Worm (Caenorhabditis elegans) whole organism, L3 larva: ENCODE measurements around the gene F17E9.4.

Experiments
- aly-2 ChIP-seq: fragments of 150-350 bp; optimal IDR thresholded peaks from 2 replicates; lab custom pipeline; 2014; ENCODE audit warnings: missing biosample characterization, missing genetic modification characterization
- fkh-10 ChIP-seq: sonication (generic microtip); optimal IDR thresholded peaks from 2 replicates; lab custom pipeline; 2017; ENCODE audit warnings: missing biosample characterization, missing genetic modification reagents, missing genetic modification characterization
- lin-39 ChIP-seq: fragments of 150-350 bp; optimal IDR thresholded peaks from 2 replicates; lab custom pipeline; 2018; ENCODE audit warnings: missing biosample characterization, missing genetic modification reagents, missing genetic modification characterization
- nfya-1 ChIP-seq: sonication (generic microtip); optimal IDR thresholded peaks from 2 replicates; lab custom pipeline; 2017; ENCODE audit warnings: missing genetic modification characterization, mild to moderate bottlenecking, missing compliant biosample characterization, antibody characterized with exemption, moderate library complexity; ENCODE audit not compliant: insufficient read depth
- snpc-4 ChIP-seq: fragments of 150-350 bp; optimal IDR thresholded peaks from 2 replicates; lab custom pipeline; 2014; ENCODE audit warnings: missing biosample characterization, missing genetic modification characterization

- no peak for TF ChIP-seq lin-39 (tag; lab: Kevin White, UChicago)
- TF ChIP-seq snpc-4 = no peak
- TF ChIP-seq fkh-10 (GFP tag; lab: Kevin White, UChicago) = no peak
- no peak for TF ChIP-seq nfya-1
- no peak for TF ChIP-seq aly-2
Measured at ce11 chrIV:8354572-8354971, 6.4 kb downstream of the F17E9.4 start, which contains the start of gene F17E9.3.
